Worm (Caenorhabditis elegans): Measurements from ENCODE around the gene W09H1.3.

ce11 chrII:13230489-13231196, 46.4 kb downstream of the W09H1.3 start:
- TF ChIP-seq unc-62 (GFP tag; optimal IDR thresholded peaks at IDR 0.05) (no peak), nhr-237 (tag; optimal IDR thresholded peaks at IDR 0.05) (no peak), elt-3 (tag; optimal IDR thresholded peaks at IDR 0.05) (no peak), ztf-11 (tag; optimal IDR thresholded peaks at IDR 0.05) (no peak), elt-1 (tag; optimal IDR thresholded peaks at IDR 0.05; ENCODE audit: borderline replicate concordance, insufficient read depth) (no peak), ceh-83 (GFP tag; optimal IDR thresholded peaks at IDR 0.05) (no peak), snpc-4 (tag; optimal IDR thresholded peaks at IDR 0.05) (no peak), pha-4 (tag; optimal IDR thresholded peaks at IDR 0.05) (no peak), nhr-28 (tag; optimal IDR thresholded peaks at IDR 0.05) (no peak), hlh-1 (tag; optimal IDR thresholded peaks at IDR 0.05) (no peak), mep-1 (tag; optimal IDR thresholded peaks at IDR 0.05) (no peak)
